Fruit fly (Drosophila melanogaster): Measurements from ENCODE around the gene Taf9.
A peak's percentile ranks its signal among the peaks of the same experiment; 100 is the strongest.

Taf9 gene

dm6 chrX:17799070-17799802 is 42.7 kb upstream of the Taf9 start (continued):
- TF ChIP-seq ara (GFP tag; IDR thresholded peaks at IDR 0.05): no peak
- TF ChIP-seq CG8388 (GFP tag; optimal IDR thresholded peaks at IDR 0.05): peak; percentile 43
- no peak for TF ChIP-seq CG3407 (GFP tag; optimal IDR thresholded peaks at IDR 0.05)
- no peak for TF ChIP-seq ab (GFP tag; optimal IDR thresholded peaks at IDR 0.05)
- TF ChIP-seq CG9727 (GFP tag; optimal IDR thresholded peaks at IDR 0.05): peak; percentile 47
- peak; percentile 50 for TF ChIP-seq CG31441 (GFP tag; IDR thresholded peaks at IDR 0.05)
- no peak for TF ChIP-seq gce (GFP tag; IDR thresholded peaks at IDR 0.05)
- peak; percentile 38; the same call in 1 of the 2 replicates for TF ChIP-seq CG4404 (GFP tag; IDR thresholded peaks at IDR 0.05)
- peak; percentile 46 for TF ChIP-seq nerfin-1 (tag; optimal IDR thresholded peaks at IDR 0.05)
- peak in 1 of 2 experiments; percentile 67 for TF ChIP-seq bsh (GFP tag; optimal IDR thresholded peaks at IDR 0.05)
- no peak for TF ChIP-seq sc (optimal IDR thresholded peaks at IDR 0.05)
- peak; percentile 40 for TF ChIP-seq sc (GFP tag; optimal IDR thresholded peaks at IDR 0.05)
- peak; percentile 15 for TF ChIP-seq Xbp1 (GFP tag; optimal IDR thresholded peaks at IDR 0.05)
- no peak for TF ChIP-seq maf-S (GFP tag; optimal IDR thresholded peaks at IDR 0.05)
- TF ChIP-seq CG2889 (GFP tag; IDR thresholded peaks at IDR 0.05): no peak
- no peak for TF ChIP-seq Sry-β (GFP tag; optimal IDR thresholded peaks at IDR 0.05)
- TF ChIP-seq schlank (tag; optimal IDR thresholded peaks at IDR 0.05): no peak
- peak; percentile 42 for TF ChIP-seq Med (GFP tag)
- TF ChIP-seq CG7271 (tag; optimal IDR thresholded peaks at IDR 0.05): no peak
- no peak for TF ChIP-seq jigr1 (GFP tag; IDR thresholded peaks at IDR 0.05)
- TF ChIP-seq CG31365 (tag; optimal IDR thresholded peaks at IDR 0.05): no peak
- TF ChIP-seq CG10654 (GFP tag; optimal IDR thresholded peaks at IDR 0.05): no peak
- TF ChIP-seq CG11504 (tag; optimal IDR thresholded peaks at IDR 0.05): peak; percentile 62
- TF ChIP-seq Nf-YB (GFP tag; optimal IDR thresholded peaks at IDR 0.05): no peak
- peak; percentile 47; the same call in 1 of the 2 replicates for TF ChIP-seq Xrp1 (GFP tag; IDR thresholded peaks at IDR 0.05)
- peak; percentile 71 for TF ChIP-seq row (GFP tag; IDR thresholded peaks at IDR 0.05)
- peak; percentile 70 for TF ChIP-seq gem (tag; optimal IDR thresholded peaks at IDR 0.05)
- TF ChIP-seq Dek (tag; optimal IDR thresholded peaks at IDR 0.05): no peak
- peak; percentile 54 for TF ChIP-seq dmrt99B (tag; optimal IDR thresholded peaks at IDR 0.05)
- no peak for TF ChIP-seq CG6765 (GFP tag; optimal IDR thresholded peaks at IDR 0.05)
- TF ChIP-seq CG7963 (GFP tag; IDR thresholded peaks at IDR 0.05; ENCODE audit: partially characterized antibody): no peak
- TF ChIP-seq CG12391 (tag; optimal IDR thresholded peaks at IDR 0.05): peak; percentile 47
- TF ChIP-seq nom (GFP tag; optimal IDR thresholded peaks at IDR 0.05): no peak
- TF ChIP-seq hbn (GFP tag; IDR thresholded peaks at IDR 0.05; ENCODE audit: partially characterized antibody): no peak
- no peak for TF ChIP-seq sqz (GFP tag; optimal IDR thresholded peaks at IDR 0.05)
- TF ChIP-seq twi (tag; optimal IDR thresholded peaks at IDR 0.05): peak; percentile 20
- peak; percentile 3 for TF ChIP-seq Hr3 (GFP tag; optimal IDR thresholded peaks at IDR 0.05)
- no peak for TF ChIP-seq D19B (GFP tag; optimal IDR thresholded peaks at IDR 0.05)
- peak; percentile 51 for TF ChIP-seq Oli (tag; optimal IDR thresholded peaks at IDR 0.05)
- no peak for TF ChIP-seq CG30431 (GFP tag; optimal IDR thresholded peaks at IDR 0.05)
- peak; percentile 30; the same call in 1 of the 2 replicates for TF ChIP-seq Ptx1 (GFP tag; IDR thresholded peaks at IDR 0.05)
- TF ChIP-seq gcm2 (GFP tag; optimal IDR thresholded peaks at IDR 0.05): no peak
- no peak for TF ChIP-seq CG11723 (GFP tag; optimal IDR thresholded peaks at IDR 0.05)
- peak; percentile 61 for TF ChIP-seq phol (tag; optimal IDR thresholded peaks at IDR 0.05)
- no peak for TF ChIP-seq exex (tag; optimal IDR thresholded peaks at IDR 0.05)
- no peak for TF ChIP-seq Lhr (GFP tag; optimal IDR thresholded peaks at IDR 0.05)
- TF ChIP-seq CG17328 (GFP tag; IDR thresholded peaks at IDR 0.05): peak; percentile 49; the same call in 1 of the 2 replicates
- no peak for TF ChIP-seq CG7928 (GFP tag; optimal IDR thresholded peaks at IDR 0.05)
- TF ChIP-seq vvl (GFP tag; IDR thresholded peaks at IDR 0.05): peak; percentile 62

All from whole organism, embryonic.